Worm (Caenorhabditis elegans) whole organism, L2 larva: ENCODE data around the gene col-94.
A peak's percentile ranks its signal among the peaks of the same experiment; 100 is the strongest.

Source experiments
- C34F6.9 ChIP-seq: fragments of 150-350 bp; optimal IDR thresholded peaks from 2 replicates; lab custom pipeline; 2014; ENCODE audit warnings: missing biosample characterization, missing genetic modification characterization
- F13H6.1 ChIP-seq: sonication (generic microtip); optimal IDR thresholded peaks from 2 replicates; lab custom pipeline; 2016; ENCODE audit warnings: missing genetic modification characterization, missing compliant biosample characterization
- R02D3.7 ChIP-seq: fragments of 150-350 bp; optimal IDR thresholded peaks from 2 replicates; lab custom pipeline; 2014; ENCODE audit warnings: missing biosample characterization, missing genetic modification characterization
- Y55F3AM.14 ChIP-seq: fragments of 200-800 bp; sonication (Bioruptor generic); optimal IDR thresholded peaks from 2 replicates; lab custom pipeline; 2018; ENCODE audit warnings: mild to moderate bottlenecking, missing genetic modification characterization, missing compliant biosample characterization
- ZK546.5 ChIP-seq: sonication (generic microtip); optimal IDR thresholded peaks from 2 replicates; lab custom pipeline; 2017; ENCODE audit warnings: missing biosample characterization, missing genetic modification characterization
- alr-1 ChIP-seq: fragments of 150-350 bp; optimal IDR thresholded peaks from 2 replicates; lab custom pipeline; 2014; ENCODE audit warnings: missing biosample characterization, missing genetic modification characterization
- ama-1 ChIP-seq: fragments of 150-350 bp; optimal IDR thresholded peaks from 2 replicates; lab custom pipeline; 2018; ENCODE audit warnings: inconsistent platforms
- blmp-1 ChIP-seq: sonication (generic microtip); optimal IDR thresholded peaks from 2 replicates; lab custom pipeline; 2017; ENCODE audit warnings: missing genetic modification characterization, mild to moderate bottlenecking, missing compliant biosample characterization, antibody characterized with exemption, moderate library complexity; ENCODE audit not compliant: insufficient read depth
- ceh-16 ChIP-seq: fragments of 150-350 bp; optimal IDR thresholded peaks from 2 replicates; lab custom pipeline; 2014; ENCODE audit warnings: missing biosample characterization, missing genetic modification characterization
- ceh-82 ChIP-seq: fragments of 150-350 bp; optimal IDR thresholded peaks from 2 replicates; lab custom pipeline; 2014; ENCODE audit warnings: missing biosample characterization, missing genetic modification characterization
- crh-2 ChIP-seq: sonication (generic microtip); optimal IDR thresholded peaks from 2 replicates; lab custom pipeline; 2017; ENCODE audit warnings: missing biosample characterization, missing genetic modification characterization
- dmd-4 ChIP-seq: sonication (generic microtip); optimal IDR thresholded peaks from 2 replicates; lab custom pipeline; 2017; ENCODE audit warnings: missing biosample characterization, missing genetic modification characterization
- egl-27 ChIP-seq: sonication (generic microtip); optimal IDR thresholded peaks from 3 replicates; lab custom pipeline; 2017; ENCODE audit warnings: missing biosample characterization, missing genetic modification reagents, missing genetic modification characterization
- elt-1 ChIP-seq: fragments of 150-350 bp; optimal IDR thresholded peaks from 2 replicates; lab custom pipeline; 2014; ENCODE audit warnings: missing biosample characterization, missing genetic modification characterization
- elt-3 ChIP-seq: sonication (generic microtip); optimal IDR thresholded peaks from 2 replicates; lab custom pipeline; 2017; ENCODE audit warnings: missing biosample characterization, missing genetic modification characterization
- fos-1 ChIP-seq: fragments of 150-350 bp; optimal IDR thresholded peaks from 2 replicates; lab custom pipeline; 2014; ENCODE audit warnings: missing biosample characterization, missing genetic modification characterization
- lin-11 ChIP-seq: fragments of 150-350 bp; sonication (generic microtip); optimal IDR thresholded peaks from 2 replicates; lab custom pipeline; 2014; ENCODE audit warnings: missing biosample characterization, missing genetic modification characterization, inconsistent platforms, mixed read lengths
- lin-13 ChIP-seq: fragments of 150-350 bp; optimal IDR thresholded peaks from 2 replicates; lab custom pipeline; 2014; ENCODE audit warnings: missing biosample characterization, missing genetic modification reagents, missing genetic modification characterization
- lsy-2 ChIP-seq, 2 experiments: fragments of 150-350 bp in 1 of 2; sonication (generic microtip) in 1 of 2; optimal IDR thresholded peaks; 2 replicates each; lab custom pipeline; 2014 to 2017; ENCODE audit warnings: missing biosample characterization in 2 of 2, missing genetic modification characterization in 2 of 2
- mab-5 ChIP-seq: fragments of 150-350 bp; optimal IDR thresholded peaks from 2 replicates; lab custom pipeline; 2014; ENCODE audit warnings: missing biosample characterization, missing genetic modification characterization
- mbf-1 ChIP-seq: sonication (generic microtip); optimal IDR thresholded peaks from 2 replicates; lab custom pipeline; 2017; ENCODE audit warnings: missing biosample characterization, missing genetic modification characterization
- mdl-1 ChIP-seq, 2 experiments: fragments of 150-350 bp in 1 of 2; sonication (generic microtip) in 1 of 2; optimal IDR thresholded peaks; 2 replicates each; lab custom pipeline; 2017; ENCODE audit warnings: missing biosample characterization in 2 of 2, missing genetic modification characterization in 2 of 2
- nhr-10 ChIP-seq: sonication (generic microtip); optimal IDR thresholded peaks from 2 replicates; lab custom pipeline; 2017; ENCODE audit warnings: missing biosample characterization, missing genetic modification characterization
- nhr-11 ChIP-seq: fragments of 150-350 bp; optimal IDR thresholded peaks from 2 replicates; lab custom pipeline; 2014; ENCODE audit warnings: missing biosample characterization, missing genetic modification characterization
- nhr-12 ChIP-seq: fragments of 150-350 bp; optimal IDR thresholded peaks from 2 replicates; lab custom pipeline; 2014; ENCODE audit warnings: missing biosample characterization, missing genetic modification characterization
- nhr-129 ChIP-seq: fragments of 150-350 bp; optimal IDR thresholded peaks from 2 replicates; lab custom pipeline; 2014; ENCODE audit warnings: missing biosample characterization, missing genetic modification characterization
- nhr-21 ChIP-seq: fragments of 150-350 bp; optimal IDR thresholded peaks from 2 replicates; lab custom pipeline; 2014; ENCODE audit warnings: missing biosample characterization, missing genetic modification characterization
- nhr-23 ChIP-seq: fragments of 150-350 bp; optimal IDR thresholded peaks from 2 replicates; lab custom pipeline; 2014; ENCODE audit warnings: missing biosample characterization, missing genetic modification reagents, missing genetic modification characterization
- nhr-237 ChIP-seq: fragments of 150-350 bp; optimal IDR thresholded peaks from 2 replicates; lab custom pipeline; 2014; ENCODE audit warnings: missing biosample characterization, missing genetic modification characterization
- nhr-25 ChIP-seq: fragments of 150-350 bp; sonication (generic microtip); optimal IDR thresholded peaks from 3 replicates; lab custom pipeline; 2014; ENCODE audit warnings: missing biosample characterization, missing genetic modification characterization
- nhr-77 ChIP-seq: fragments of 150-350 bp; optimal IDR thresholded peaks from 2 replicates; lab custom pipeline; 2014; ENCODE audit warnings: missing biosample characterization, missing genetic modification characterization
- peb-1 ChIP-seq: fragments of 150-350 bp; optimal IDR thresholded peaks from 2 replicates; lab custom pipeline; 2014; ENCODE audit warnings: missing biosample characterization, missing genetic modification characterization
- sem-4 ChIP-seq: fragments of 150-350 bp; optimal IDR thresholded peaks from 2 replicates; lab custom pipeline; 2014; ENCODE audit warnings: missing biosample characterization, missing genetic modification reagents, missing genetic modification characterization
- skn-1 ChIP-seq: sonication (generic microtip); optimal IDR thresholded peaks from 2 replicates; lab custom pipeline; 2017; ENCODE audit warnings: missing biosample characterization, missing genetic modification characterization
- sma-3 ChIP-seq: sonication (generic microtip); optimal IDR thresholded peaks from 2 replicates; lab custom pipeline; 2016; ENCODE audit warnings: missing genetic modification reagents, missing genetic modification characterization, missing compliant biosample characterization
- unc-39 ChIP-seq: fragments of 150-350 bp; optimal IDR thresholded peaks from 2 replicates; lab custom pipeline; 2014; ENCODE audit warnings: missing biosample characterization, missing genetic modification characterization
- unc-55 ChIP-seq: fragments of 150-350 bp; sonication (generic microtip); optimal IDR thresholded peaks from 3 replicates; lab custom pipeline; 2014; ENCODE audit warnings: missing biosample characterization, missing genetic modification reagents, missing genetic modification characterization
- unc-62 ChIP-seq: fragments of 150-350 bp; optimal IDR thresholded peaks from 2 replicates; lab custom pipeline; 2014; ENCODE audit warnings: missing biosample characterization, missing genetic modification reagents, missing genetic modification characterization
- zag-1 ChIP-seq: fragments of 150-350 bp; optimal IDR thresholded peaks from 2 replicates; lab custom pipeline; 2014; ENCODE audit warnings: missing biosample characterization, missing genetic modification characterization
- ztf-1 ChIP-seq: fragments of 200-800 bp; sonication (Bioruptor generic); conservative IDR thresholded peaks from 2 replicates; pipeline ENCODE4 v1.3.6; 2022; ENCODE audit warnings: missing genetic modification characterization, missing compliant biosample characterization
- ztf-11 ChIP-seq: sonication (generic microtip); optimal IDR thresholded peaks from 2 replicates; lab custom pipeline; 2017; ENCODE audit warnings: missing biosample characterization, missing genetic modification characterization
- ztf-4 ChIP-seq: fragments of 150-350 bp; optimal IDR thresholded peaks from 2 replicates; lab custom pipeline; 2014; ENCODE audit warnings: missing biosample characterization, missing genetic modification characterization

col-94 gene

DNA sequence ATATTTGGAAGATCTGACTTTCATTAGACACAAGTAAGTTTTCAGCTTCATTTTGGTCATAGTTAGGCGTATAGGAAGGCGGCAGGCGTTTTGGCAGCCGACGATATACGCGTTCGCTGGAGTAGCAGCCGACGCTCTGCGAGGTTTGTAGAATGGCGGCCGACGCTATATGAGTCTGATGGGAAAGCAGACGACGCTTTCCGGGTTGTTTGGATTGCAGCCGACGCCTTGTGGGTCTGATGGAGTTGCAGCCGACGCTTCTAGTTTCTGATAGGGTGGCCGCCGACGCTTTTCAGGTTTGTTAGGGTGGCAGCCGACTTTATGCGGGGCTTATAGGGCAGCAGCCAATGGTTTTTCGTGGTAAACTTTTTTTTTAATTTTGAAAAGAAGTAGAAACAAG, 15.1 kb upstream of the col-94 start:
- TF ChIP-seq nhr-23: no peak
- no peak for TF ChIP-seq mdl-1 (tag; optimal IDR thresholded peaks at IDR 0.05; lab: Kevin White, UChicago)
- no peak for TF ChIP-seq sma-3 (GFP tag; lab: Kevin White, UChicago)
- TF ChIP-seq sem-4 (tag; lab: Kevin White, UChicago): no peak
- TF ChIP-seq crh-2 (tag; lab: Kevin White, UChicago): no peak
- TF ChIP-seq ceh-16 (tag; lab: Kevin White, UChicago): no peak
- no peak for TF ChIP-seq nhr-21 (tag; lab: Kevin White, UChicago)
- no peak for TF ChIP-seq unc-55 (GFP tag; lab: Kevin White, UChicago)
- no peak for TF ChIP-seq fos-1 (tag; lab: Kevin White, UChicago)
- TF ChIP-seq C34F6.9 (tag; lab: Kevin White, UChicago): no peak
- TF ChIP-seq blmp-1: no peak
- TF ChIP-seq unc-62: no peak
- no peak for TF ChIP-seq lsy-2 (tag; optimal IDR thresholded peaks at IDR 0.05; lab: Kevin White, UChicago)
- TF ChIP-seq egl-27 (tag; lab: Kevin White, UChicago): no peak
- no peak for TF ChIP-seq skn-1 (tag; lab: Kevin White, UChicago)
- TF ChIP-seq mab-5: no peak
- no peak for TF ChIP-seq ztf-1 (GFP tag; lab: Robert Waterston, UW)
- no peak for TF ChIP-seq elt-3

DNA sequence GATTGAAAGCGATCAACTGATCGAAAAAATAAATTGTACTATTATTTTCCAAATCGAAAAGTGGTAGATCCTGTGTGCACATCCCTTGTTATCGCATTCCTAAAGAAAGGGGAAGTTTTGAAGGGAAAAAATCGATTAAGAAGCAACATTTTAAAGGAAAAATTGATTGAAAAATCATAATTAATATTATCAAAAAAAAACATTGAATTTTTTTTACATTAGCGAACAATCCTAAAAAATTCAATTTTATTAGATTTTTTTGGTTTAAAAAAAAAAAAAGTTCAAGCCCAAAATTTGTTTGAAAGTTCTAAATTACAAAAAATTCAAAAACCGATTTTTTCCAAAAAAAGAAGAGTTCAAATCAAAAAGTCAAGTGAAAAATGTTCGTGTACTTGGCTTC, 7.5 kb upstream of the col-94 start, which contains the start of gene dmsr-5:
Gene dmsr-5 (minus strand): TSS at position 101 of the 400 bp plus-strand sequence.
- TF ChIP-seq sem-4 (tag; lab: Kevin White, UChicago): no peak
- TF ChIP-seq zag-1 (tag; lab: Kevin White, UChicago): no peak
- TF ChIP-seq peb-1 (tag; lab: Kevin White, UChicago): no peak
- TF ChIP-seq lsy-2 (tag; optimal IDR thresholded peaks at IDR 0.05; lab: Kevin White, UChicago): no peak
- no peak for TF ChIP-seq ceh-82
- no peak for TF ChIP-seq F13H6.1 (tag; lab: Kevin White, UChicago)
- TF ChIP-seq nhr-10 (tag; lab: Kevin White, UChicago): no peak
- no peak for TF ChIP-seq lin-11 (tag; lab: Kevin White, UChicago)
- TF ChIP-seq blmp-1: no peak
- TF ChIP-seq skn-1 (tag; lab: Kevin White, UChicago): no peak
- TF ChIP-seq sma-3 (GFP tag; lab: Kevin White, UChicago): no peak
- no peak for TF ChIP-seq nhr-25 (tag; lab: Kevin White, UChicago)
- no peak for TF ChIP-seq elt-3
- TF ChIP-seq ztf-4: no peak
- no peak for TF ChIP-seq lin-13 (GFP tag; lab: Kevin White, UChicago)
- no peak for TF ChIP-seq ztf-1 (GFP tag; lab: Robert Waterston, UW)
- TF ChIP-seq ama-1 (lab: Kevin White, UChicago): no peak
- TF ChIP-seq nhr-23: no peak

DNA sequence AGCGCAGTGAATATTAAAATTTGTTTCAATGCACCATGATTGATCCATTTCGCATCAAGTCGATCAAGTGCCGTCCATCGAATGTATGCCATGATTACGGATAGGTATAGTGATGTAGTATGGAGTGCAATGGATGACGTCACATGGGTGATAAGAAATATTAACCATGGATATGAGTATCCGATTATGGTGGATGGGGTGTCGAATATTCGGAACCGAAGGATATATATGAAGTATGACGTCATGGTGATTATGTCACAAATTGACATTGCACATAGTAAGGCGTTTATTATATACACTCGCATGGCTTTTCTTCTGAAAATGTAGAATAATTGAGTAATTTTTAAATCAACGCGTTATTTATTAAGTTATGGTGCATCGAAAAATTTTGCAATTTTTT, 6.4 kb upstream of the col-94 start:
- no peak for TF ChIP-seq mdl-1 (tag; optimal IDR thresholded peaks at IDR 0.05; lab: Kevin White, UChicago)
- no peak for TF ChIP-seq ZK546.5 (tag; lab: Kevin White, UChicago)
- no peak for TF ChIP-seq nhr-11 (tag; lab: Kevin White, UChicago)
- TF ChIP-seq crh-2 (tag; lab: Kevin White, UChicago): no peak
- TF ChIP-seq ama-1 (lab: Kevin White, UChicago): no peak
- no peak for TF ChIP-seq ceh-16 (tag; lab: Kevin White, UChicago)
- TF ChIP-seq blmp-1: no peak
- no peak for TF ChIP-seq nhr-12 (tag; lab: Kevin White, UChicago)
- TF ChIP-seq unc-55 (GFP tag; lab: Kevin White, UChicago): no peak
- TF ChIP-seq R02D3.7: no peak
- TF ChIP-seq zag-1 (tag; lab: Kevin White, UChicago): no peak
- no peak for TF ChIP-seq fos-1 (tag; lab: Kevin White, UChicago)

DNA sequence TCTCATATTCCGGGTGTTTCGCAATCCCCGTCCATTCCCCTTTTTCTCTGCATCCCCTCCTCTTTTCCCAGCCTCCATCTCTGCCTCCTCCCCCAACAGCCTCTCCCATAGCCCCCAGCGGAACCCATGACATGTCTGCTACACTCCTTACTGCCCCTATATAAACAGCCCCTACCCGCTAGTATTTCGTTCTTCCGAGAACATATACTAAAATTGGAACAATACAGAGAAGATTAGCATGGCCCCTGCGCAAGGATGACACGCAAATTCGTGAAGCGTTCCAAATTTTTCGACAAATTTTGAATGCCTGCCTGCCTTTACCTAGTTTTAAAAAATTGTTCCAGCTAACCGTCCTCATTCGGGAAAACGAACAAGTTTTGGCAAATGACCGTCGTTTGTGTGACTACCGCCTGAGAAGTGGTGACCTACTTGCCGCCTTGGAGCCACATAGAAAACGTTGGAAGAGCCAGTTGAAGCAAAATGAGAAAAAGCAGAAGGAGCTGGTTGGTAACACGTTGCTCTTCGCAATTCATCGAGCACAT, 1.9 kb upstream of the col-94 start:
- TF ChIP-seq C34F6.9 (tag; lab: Kevin White, UChicago): peak; percentile 93
- peak; percentile 47 for TF ChIP-seq ZK546.5 (tag; lab: Kevin White, UChicago)
- TF ChIP-seq crh-2 (tag; lab: Kevin White, UChicago): peak; percentile 98
- TF ChIP-seq ama-1 (lab: Kevin White, UChicago): peak; percentile 75
- peak; percentile 86 for TF ChIP-seq nhr-237
- TF ChIP-seq nhr-129 (tag; lab: Kevin White, UChicago): peak; percentile 95
- TF ChIP-seq Y55F3AM.14 (GFP tag; lab: Kevin White, UChicago): peak; percentile 93
- peak; percentile 93 to 94 for TF ChIP-seq lsy-2 (tag; optimal IDR thresholded peaks at IDR 0.05; lab: Kevin White, UChicago)
- peak; percentile 95 for TF ChIP-seq sma-3 (GFP tag; lab: Kevin White, UChicago)
- TF ChIP-seq nhr-11 (tag; lab: Kevin White, UChicago): peak; percentile 52
- peak; percentile 76 for TF ChIP-seq ztf-11 (tag; lab: Kevin White, UChicago)
- TF ChIP-seq dmd-4: peak; percentile 59
- peak; percentile 66 to 74 for TF ChIP-seq mdl-1 (tag; optimal IDR thresholded peaks at IDR 0.05; lab: Kevin White, UChicago)
- no peak for TF ChIP-seq alr-1 (tag; lab: Kevin White, UChicago)
- peak; percentile 36 for TF ChIP-seq mbf-1
- peak; percentile 92 for TF ChIP-seq unc-55 (GFP tag; lab: Kevin White, UChicago)
- peak; percentile 96 for TF ChIP-seq F13H6.1 (tag; lab: Kevin White, UChicago)
- peak; percentile 38 for TF ChIP-seq R02D3.7
- peak; percentile 90 for TF ChIP-seq ceh-16 (tag; lab: Kevin White, UChicago)
- no peak for TF ChIP-seq elt-1 (tag; lab: Kevin White, UChicago)
- peak; percentile 93 for TF ChIP-seq nhr-10 (tag; lab: Kevin White, UChicago)
- peak; percentile 82 for TF ChIP-seq blmp-1
- peak; percentile 83 for TF ChIP-seq lin-11 (tag; lab: Kevin White, UChicago)
- peak; percentile 89 for TF ChIP-seq zag-1 (tag; lab: Kevin White, UChicago)
- TF ChIP-seq lin-13 (GFP tag; lab: Kevin White, UChicago): peak; percentile 97
- peak; percentile 81 for TF ChIP-seq nhr-77 (tag; lab: Kevin White, UChicago)
- TF ChIP-seq ztf-1 (GFP tag; lab: Robert Waterston, UW): 0 out of 2 replicates have a peak, but pooled peaks have one; percentile 53
- TF ChIP-seq unc-39 (tag; lab: Kevin White, UChicago): no peak
- TF ChIP-seq fos-1 (tag; lab: Kevin White, UChicago): peak; percentile 80
- no peak for TF ChIP-seq peb-1 (tag; lab: Kevin White, UChicago)
- TF ChIP-seq egl-27 (tag; lab: Kevin White, UChicago): peak; percentile 93
- TF ChIP-seq sem-4 (tag; lab: Kevin White, UChicago): peak; percentile 97
